Fruit fly (Drosophila melanogaster) whole organism, pupa: ENCODE data around the gene CG14135.

Source experiments
- CG10348 ChIP-seq: fragments of 200-800 bp; sonication (Bioruptor generic); IDR thresholded peaks from 2 replicates; pipeline ENCODE4 v1.3.6; 2022; ENCODE audit warnings: missing biosample characterization, missing genetic modification characterization
- CG12605 ChIP-seq: fragments of 200-800 bp; sonication (Bioruptor generic); IDR thresholded peaks from 2 replicates; pipeline ENCODE4 v1.3.6; 2022; ENCODE audit warnings: missing biosample characterization, missing genetic modification characterization
- CG13204 ChIP-seq: fragments of 200-800 bp; sonication (Bioruptor generic); optimal IDR thresholded peaks from 2 replicates; lab custom pipeline; 2018; ENCODE audit warnings: missing biosample characterization, mild to moderate bottlenecking, missing genetic modification characterization, moderate library complexity
- CG14655 ChIP-seq: fragments of 200-800 bp; sonication (Bioruptor generic); optimal IDR thresholded peaks from 3 replicates; lab custom pipeline; 2017; ENCODE audit warnings: mild to moderate bottlenecking, missing biosample characterization, missing genetic modification reagents, missing genetic modification characterization
- CG15710 ChIP-seq: fragments of 200-800 bp; sonication (Bioruptor generic); optimal IDR thresholded peaks from 2 replicates; lab custom pipeline; 2018; ENCODE audit warnings: missing biosample characterization, mild to moderate bottlenecking, missing genetic modification characterization, moderate library complexity
- CG17806 ChIP-seq: fragments of 200-800 bp; sonication (Bioruptor generic); optimal IDR thresholded peaks from 2 replicates; lab custom pipeline; 2018; ENCODE audit warnings: missing biosample characterization, mild to moderate bottlenecking, missing genetic modification characterization, moderate library complexity
- CG32121 ChIP-seq: fragments of 200-800 bp; sonication (Bioruptor generic); IDR thresholded peaks from 2 replicates; pipeline ENCODE4 v1.3.6; 2022; ENCODE audit warnings: missing biosample characterization, missing genetic modification characterization
- CG34367 ChIP-seq: fragments of 200-800 bp; sonication (Bioruptor generic); optimal IDR thresholded peaks from 2 replicates; lab custom pipeline; 2018; ENCODE audit warnings: missing biosample characterization, mild to moderate bottlenecking, missing genetic modification characterization
- CG4496 ChIP-seq: fragments of 200-800 bp; sonication (Bioruptor generic); IDR thresholded peaks from 3 replicates; pipeline ENCODE4 v1.3.6; 2022; ENCODE audit warnings: missing biosample characterization, missing genetic modification characterization
- CG8159 ChIP-seq: fragments of 200-800 bp; sonication (Bioruptor generic); optimal IDR thresholded peaks from 3 replicates; lab custom pipeline; 2018; ENCODE audit warnings: missing biosample characterization, mild to moderate bottlenecking, missing genetic modification characterization, moderate library complexity
- CG8301 ChIP-seq: fragments of 200-800 bp; sonication (Bioruptor generic); optimal IDR thresholded peaks from 2 replicates; lab custom pipeline; 2018; ENCODE audit warnings: missing biosample characterization, mild to moderate bottlenecking, missing genetic modification characterization
- CG9948 ChIP-seq: fragments of 200-800 bp; sonication (Bioruptor generic); optimal IDR thresholded peaks from 2 replicates; lab custom pipeline; 2018; ENCODE audit warnings: missing biosample characterization, mild to moderate bottlenecking, missing genetic modification characterization, moderate library complexity
- D1 ChIP-seq: fragments of 200-800 bp; sonication (Bioruptor generic); optimal IDR thresholded peaks from 2 replicates; lab custom pipeline; 2018; ENCODE audit warnings: missing biosample characterization, mild to moderate bottlenecking, missing genetic modification characterization, moderate library complexity
- EcR ChIP-seq: fragments of 200-800 bp; sonication (Bioruptor generic); optimal IDR thresholded peaks from 3 replicates; lab custom pipeline; 2019; ENCODE audit warnings: missing biosample characterization, missing genetic modification characterization, mild to moderate bottlenecking, moderate library complexity, missing genetic modification reagents
- Ets98B ChIP-seq: fragments of 200-800 bp; sonication (Bioruptor generic); IDR thresholded peaks from 2 replicates; pipeline ENCODE4 v1.3.6; 2022; ENCODE audit warnings: missing biosample characterization, missing genetic modification characterization
- Pif1A ChIP-seq: fragments of 200-800 bp; sonication (Bioruptor generic); optimal IDR thresholded peaks from 3 replicates; lab custom pipeline; 2016; ENCODE audit warnings: missing biosample characterization, missing genetic modification characterization
- Pif1B ChIP-seq: fragments of 200-800 bp; sonication (Bioruptor generic); optimal IDR thresholded peaks from 3 replicates; lab custom pipeline; 2016; ENCODE audit warnings: missing biosample characterization, missing genetic modification characterization
- Snoo ChIP-seq: fragments of 200-800 bp; sonication (Bioruptor generic); optimal IDR thresholded peaks from 3 replicates; lab custom pipeline; 2017; ENCODE audit warnings: missing biosample characterization, mild to moderate bottlenecking, missing genetic modification characterization, inconsistent platforms
- fd96Ca ChIP-seq: fragments of 200-800 bp; sonication (Bioruptor generic); IDR thresholded peaks from 3 replicates; pipeline ENCODE4 v1.3.6; 2022; ENCODE audit warnings: missing biosample characterization, missing genetic modification characterization
- gl ChIP-seq: fragments of 200-800 bp; sonication (Bioruptor generic); optimal IDR thresholded peaks from 2 replicates; lab custom pipeline; 2018; ENCODE audit warnings: missing biosample characterization, mild to moderate bottlenecking, missing genetic modification characterization
- rn ChIP-seq: fragments of 200-800 bp; sonication (Bioruptor generic); IDR thresholded peaks from 2 replicates; pipeline ENCODE4 v1.3.6; 2022; ENCODE audit warnings: missing biosample characterization, missing genetic modification characterization

CG14135 gene

dm6 chr3L:11692853-11693252 lies 1.5 kb downstream of the CG14135 start:
- TF ChIP-seq CG8301 (tag; lab: Kevin White, UChicago) (no peak), CG14655 (GFP tag; lab: Kevin White, UChicago) (no peak), Snoo (tag; lab: Kevin White, UChicago) (no peak), rn (GFP tag; lab: Robert Waterston, UW) (no peak)

dm6 chr3L:11695063-11695462 lies 3.7 kb downstream of the CG14135 start:
- no peak for TF ChIP-seq CG8301 (tag; lab: Kevin White, UChicago)
- peak; percentile 38 for TF ChIP-seq EcR

dm6 chr3L:11695827-11696226 lies 4.5 kb downstream of the CG14135 start:
- TF ChIP-seq CG8159, result no peak
- TF ChIP-seq CG17806 (tag; lab: Kevin White, UChicago), result no peak
- TF ChIP-seq CG15710 (tag; lab: Kevin White, UChicago), result no peak
- TF ChIP-seq fd96Ca (GFP tag; lab: Robert Waterston, UW), result no peak
- no peak for TF ChIP-seq CG10348 (GFP tag; lab: Robert Waterston, UW)
- no peak for TF ChIP-seq CG14655 (GFP tag; lab: Kevin White, UChicago)
- no peak for TF ChIP-seq CG32121 (GFP tag; lab: Robert Waterston, UW)
- no peak for TF ChIP-seq Pif1B
- TF ChIP-seq CG4496, result no peak
- TF ChIP-seq gl, result no peak
- TF ChIP-seq CG13204 (GFP tag; lab: Kevin White, UChicago), result no peak

dm6 chr3L:11696294-11697116 lies 5.1 kb downstream of the CG14135 start, which contains the start of gene Dph1:
Gene Dph1, minus strand, starts transcription at chr3L:11696963.
- TF ChIP-seq CG17806 (tag; lab: Kevin White, UChicago), result peak; percentile 94
- TF ChIP-seq CG12605 (GFP tag; lab: Robert Waterston, UW), result peak; percentile 92
- peak; percentile 86 for TF ChIP-seq CG15710 (tag; lab: Kevin White, UChicago)
- peak; percentile 90 for TF ChIP-seq Snoo (tag; lab: Kevin White, UChicago)
- peak; percentile 72 for TF ChIP-seq D1 (tag; lab: Kevin White, UChicago)
- no peak for TF ChIP-seq CG13204 (GFP tag; lab: Kevin White, UChicago)
- peak; percentile 95 for TF ChIP-seq Ets98B
- peak; percentile 91 for TF ChIP-seq Pif1B
- TF ChIP-seq CG14655 (GFP tag; lab: Kevin White, UChicago), result peak; percentile 95
- peak; percentile 98 for TF ChIP-seq CG4496
- peak; percentile 88 for TF ChIP-seq CG9948
- TF ChIP-seq CG10348 (GFP tag; lab: Robert Waterston, UW), result peak; percentile 63
- peak; percentile 82 for TF ChIP-seq rn (GFP tag; lab: Robert Waterston, UW)
- peak; percentile 87 for TF ChIP-seq gl
- TF ChIP-seq CG8301 (tag; lab: Kevin White, UChicago), result peak; percentile 95
- TF ChIP-seq CG8159, result peak; percentile 91
- peak; percentile 93 for TF ChIP-seq EcR
- TF ChIP-seq fd96Ca (GFP tag; lab: Robert Waterston, UW), result peak; percentile 97
- peak; percentile 92 for TF ChIP-seq CG34367 (tag; lab: Kevin White, UChicago)
- TF ChIP-seq Pif1A (GFP tag; lab: Kevin White, UChicago), result peak; percentile 95
- TF ChIP-seq CG32121 (GFP tag; lab: Robert Waterston, UW), result peak; percentile 96

- TF ChIP-seq CG17806 (tag; lab: Kevin White, UChicago) (no peak), CG8159 (no peak), Pif1B (no peak), CG34367 (tag; lab: Kevin White, UChicago) (no peak), CG9948 (no peak), gl (no peak), CG13204 (GFP tag; lab: Kevin White, UChicago) (no peak), CG14655 (GFP tag; lab: Kevin White, UChicago) (no peak), D1 (tag; lab: Kevin White, UChicago) (no peak), fd96Ca (GFP tag; lab: Robert Waterston, UW) (no peak)
These were observed 7.8 kb downstream of the CG14135 start, which contains the start of gene Dnai2 for dm6 chr3L:11699163-11699562. Gene Dnai2, minus strand, starts transcription at chr3L:11699263.

DNA sequence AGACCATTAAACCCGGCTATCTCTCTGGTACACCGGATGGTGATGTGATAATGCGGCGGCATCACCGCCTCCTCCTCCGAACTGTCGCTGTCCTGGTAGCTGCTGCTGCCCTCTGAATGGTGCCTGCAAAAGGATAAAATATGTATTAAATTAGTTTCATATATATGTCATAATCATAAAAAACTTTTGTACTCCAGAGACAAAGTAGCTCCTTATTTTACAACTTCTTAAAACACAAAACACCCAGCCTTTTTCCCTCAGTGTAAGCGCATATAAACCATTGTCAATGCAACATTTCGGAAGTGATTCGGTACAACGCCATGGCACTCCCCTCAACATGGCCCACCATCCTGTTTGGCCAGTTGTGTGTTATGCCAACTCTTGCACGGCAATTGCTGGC lies 10.3 kb downstream of the CG14135 start:
- no peak for TF ChIP-seq CG15710 (tag; lab: Kevin White, UChicago)
- TF ChIP-seq Ets98B, result peak; percentile 45
- no peak for TF ChIP-seq Pif1B
- TF ChIP-seq CG4496, result peak; percentile 45; the same call in 1 of the 3 replicates
- no peak for TF ChIP-seq CG10348 (GFP tag; lab: Robert Waterston, UW)
- TF ChIP-seq Snoo (tag; lab: Kevin White, UChicago), result no peak
- no peak for TF ChIP-seq CG8159
- TF ChIP-seq CG14655 (GFP tag; lab: Kevin White, UChicago), result peak; percentile 21
- no peak for TF ChIP-seq CG17806 (tag; lab: Kevin White, UChicago)
- TF ChIP-seq CG8301 (tag; lab: Kevin White, UChicago), result peak; percentile 3
- TF ChIP-seq CG9948, result no peak
- TF ChIP-seq CG32121 (GFP tag; lab: Robert Waterston, UW), result peak; percentile 52
- TF ChIP-seq fd96Ca (GFP tag; lab: Robert Waterston, UW), result 0 out of 3 replicates have a peak, but pooled peaks have one; percentile 6
- TF ChIP-seq, all 21 proteins: peak for 6
